Worm (Caenorhabditis elegans): Measurements from ENCODE around the gene nrde-2.

DNA sequence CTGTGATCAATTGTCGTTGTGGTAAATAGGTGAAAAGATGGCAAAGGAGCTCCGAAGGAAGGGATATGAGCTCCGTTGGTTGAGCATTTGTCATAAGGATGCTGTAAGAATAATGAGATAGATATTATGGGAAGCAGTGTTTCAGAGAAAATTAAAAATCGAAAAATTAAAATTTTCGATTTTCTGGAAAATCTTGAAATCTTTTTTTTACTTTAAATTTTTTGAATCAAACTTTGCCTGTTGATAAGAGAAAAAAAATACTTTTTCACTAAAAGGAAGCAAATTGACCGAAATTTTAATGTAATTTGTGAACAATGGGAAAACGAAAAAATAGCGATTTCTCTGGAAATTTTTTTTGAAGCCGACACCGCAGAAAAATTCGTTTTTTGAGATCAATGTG lies 7.8 kb downstream of the nrde-2 start, which contains the start of gene mec-15:
- TF ChIP-seq him-1 (tag; optimal IDR thresholded peaks at IDR 0.05): no peak
- no peak for TF ChIP-seq dao-5 (tag; optimal IDR thresholded peaks at IDR 0.05)
- no peak for TF ChIP-seq W03F9.2 (tag; optimal IDR thresholded peaks at IDR 0.05)

All from whole organism, L4/young adult.